Worm (Caenorhabditis elegans): ENCODE data around the gene spin-2.

Gene spin-2

DNA sequence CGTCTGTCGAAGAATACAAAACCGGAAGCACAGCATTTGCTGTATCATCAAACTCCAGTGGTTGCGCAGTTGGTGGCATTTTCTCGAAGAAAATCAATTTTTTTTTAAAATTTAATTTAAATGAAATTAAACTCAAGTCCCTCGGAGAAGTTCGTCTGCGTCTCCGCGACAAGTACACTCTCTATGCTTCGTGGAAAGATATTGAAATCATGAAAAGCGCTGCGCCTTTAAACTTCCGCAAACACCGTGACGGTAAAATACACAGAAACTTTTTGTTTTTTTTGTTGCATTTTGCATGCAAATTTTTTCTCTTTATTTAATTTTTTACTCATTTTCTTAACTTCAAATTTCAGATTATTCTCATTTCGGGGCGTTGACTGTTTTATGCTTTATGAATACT lies 11.8 kb downstream of the spin-2 start, which contains the start of the genes dli-1, tin-9.2 and exos-4.1:
Gene dli-1 (minus strand): TSS at position 141 of the 400 bp plus-strand sequence.
Gene tin-9.2 (plus strand): TSS at position 344 of the 400 bp plus-strand sequence.
Gene exos-4.1 (plus strand): TSS at position 348 of the 400 bp plus-strand sequence.
- no peak for TF ChIP-seq unc-62 (GFP tag; optimal IDR thresholded peaks at IDR 0.05)

DNA sequence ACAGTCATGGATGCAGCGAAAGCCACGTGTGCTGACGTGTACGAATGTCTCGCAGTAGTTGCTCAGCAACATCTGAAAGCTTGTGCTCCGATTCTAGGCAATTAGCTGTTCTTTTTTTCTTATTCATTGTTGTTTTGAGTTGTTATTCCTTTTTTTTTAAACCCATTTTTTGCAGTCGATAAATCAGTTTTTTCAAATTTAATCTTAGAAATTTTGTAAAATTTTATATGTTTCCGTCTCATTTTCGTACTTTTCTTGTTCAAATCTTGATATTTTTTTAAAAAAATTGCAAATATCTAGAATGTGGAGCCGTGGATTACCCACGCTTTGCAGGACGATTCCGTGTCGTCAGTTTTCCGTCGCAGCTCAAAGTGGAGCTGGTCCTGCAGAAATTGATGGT lies 13.6 kb downstream of the spin-2 start, which contains the start of gene fask-1:
Gene fask-1 (plus strand): TSS at position 301 of the 400 bp plus-strand sequence.
- TF ChIP-seq unc-62 (GFP tag; optimal IDR thresholded peaks at IDR 0.05) = no peak

DNA sequence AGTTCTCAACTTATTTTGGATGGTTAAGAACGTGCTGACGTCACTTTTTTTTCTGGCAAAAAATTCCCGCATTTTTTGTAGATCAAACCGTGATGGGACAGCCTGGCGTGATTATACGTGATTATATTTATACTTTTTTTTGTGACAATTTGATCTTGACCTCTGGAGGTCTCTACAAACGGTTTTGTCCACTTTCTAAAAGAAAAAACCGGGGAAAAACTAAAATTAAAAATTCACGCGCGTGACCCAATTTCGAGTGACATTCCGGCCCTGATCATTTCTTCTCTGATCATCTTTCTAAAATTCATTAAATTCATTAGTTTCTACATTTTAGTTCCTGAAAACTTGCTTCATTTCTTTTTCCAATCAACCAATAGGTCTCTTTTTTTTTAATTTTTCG lies 18.1 kb downstream of the spin-2 start, which contains the start of gene rde-11:
Gene rde-11 (plus strand): TSS at position 301 of the 400 bp plus-strand sequence.
- TF ChIP-seq unc-62 (GFP tag; optimal IDR thresholded peaks at IDR 0.05) = no peak

DNA sequence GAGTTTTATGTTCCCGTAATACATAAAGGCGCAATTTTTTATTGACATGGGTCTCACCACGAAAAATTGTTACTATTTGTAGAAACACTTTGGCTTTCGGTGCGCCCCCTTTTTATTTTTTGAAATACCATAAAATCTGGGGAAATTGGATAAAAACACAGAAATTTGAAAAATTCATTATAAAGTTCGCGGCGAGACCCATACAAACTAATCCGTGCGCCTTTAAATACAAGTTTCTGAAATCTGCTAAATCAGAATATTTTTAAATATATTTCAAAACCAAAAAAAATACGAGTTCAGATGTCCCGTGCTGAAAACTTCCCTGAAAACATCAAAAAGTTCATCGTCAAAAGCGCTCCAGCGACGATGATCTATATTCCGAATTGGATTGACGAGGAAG lies 20.6 kb downstream of the spin-2 start, which contains the start of gene B0564.2:
Gene B0564.2 (plus strand): TSS at position 301 of the 400 bp plus-strand sequence.
- no peak for TF ChIP-seq unc-62 (GFP tag; optimal IDR thresholded peaks at IDR 0.05)

DNA sequence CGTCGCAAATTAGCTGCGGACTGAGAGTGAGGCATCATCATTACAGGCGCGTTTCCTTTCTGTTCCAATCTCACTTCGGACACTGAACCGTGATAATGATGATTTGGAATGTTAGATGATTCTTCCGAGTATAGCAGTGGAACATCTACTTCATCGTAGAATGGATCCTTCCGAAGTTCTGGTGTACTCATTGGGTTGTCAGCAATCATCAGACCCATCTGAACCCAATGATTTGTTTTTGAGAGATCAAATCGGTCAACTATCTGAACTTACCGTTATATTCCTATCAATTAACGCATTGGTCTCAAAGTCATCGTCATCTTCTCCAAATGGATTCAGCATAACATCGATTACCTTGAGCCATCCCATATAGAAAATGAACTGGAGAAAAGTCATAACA lies 21.6 kb downstream of the spin-2 start:
- no peak for TF ChIP-seq unc-62 (GFP tag; optimal IDR thresholded peaks at IDR 0.05)

DNA sequence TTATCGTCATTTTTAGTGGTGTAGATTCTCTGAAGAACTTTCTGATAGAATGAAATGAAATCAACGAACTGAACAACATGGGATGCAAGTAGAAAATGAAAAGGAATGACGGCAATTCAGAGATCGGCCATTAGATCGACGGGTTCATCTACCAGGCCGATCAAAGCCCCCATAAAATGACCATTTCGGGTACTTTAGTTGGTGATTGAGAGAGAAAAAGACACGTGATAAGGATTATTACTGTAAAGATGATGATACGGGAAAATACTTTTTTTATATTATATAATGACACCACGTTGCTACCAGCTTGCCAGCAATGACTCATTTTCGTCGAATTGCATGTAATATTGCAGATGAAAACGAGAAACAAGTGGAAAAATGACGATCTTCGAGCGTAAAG lies 22.9 kb downstream of the spin-2 start, which contains the start of gene best-1:
Gene best-1 (minus strand): TSS at position 29 of the 400 bp plus-strand sequence.
- no peak for TF ChIP-seq unc-62 (GFP tag; optimal IDR thresholded peaks at IDR 0.05)

DNA sequence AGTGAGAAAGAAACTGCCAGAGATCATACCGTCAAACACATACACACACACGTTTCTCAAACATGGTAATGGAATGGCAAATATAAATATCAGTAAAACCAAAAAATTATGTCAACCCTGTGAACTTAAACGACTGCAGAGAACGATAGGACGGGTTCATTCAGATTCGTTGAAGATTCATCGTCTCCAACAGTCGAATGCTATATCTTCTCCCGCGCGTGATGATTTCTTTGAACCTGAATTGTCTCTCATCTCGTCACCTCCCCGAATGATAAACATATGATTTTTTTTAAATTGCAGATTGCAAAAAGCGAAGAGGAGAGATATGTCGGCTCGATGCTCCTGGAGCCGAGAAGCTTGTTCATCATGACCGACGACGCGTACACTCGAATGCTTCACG lies 24.1 kb downstream of the spin-2 start:
- no peak for TF ChIP-seq unc-62 (GFP tag; optimal IDR thresholded peaks at IDR 0.05)

DNA sequence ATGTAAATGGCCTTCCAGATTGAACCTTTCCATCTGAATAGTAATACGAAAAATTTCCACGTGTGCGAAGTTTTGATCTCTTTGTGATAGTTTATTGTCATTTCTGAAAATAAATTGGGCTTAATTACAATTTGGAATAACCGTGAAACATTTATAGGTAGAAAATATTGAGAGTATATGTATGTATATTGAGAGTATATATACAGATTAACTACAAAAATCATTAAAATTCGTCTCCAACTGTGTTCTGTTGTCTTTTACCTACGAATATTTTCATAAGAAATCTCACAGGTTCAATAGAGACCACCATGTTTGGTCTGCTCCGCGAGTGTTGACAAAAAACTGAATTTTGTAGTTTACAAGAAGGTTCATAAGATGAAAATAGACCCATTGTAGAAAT lies 26.2 kb downstream of the spin-2 start, which contains the start of gene best-2:
Gene best-2 (minus strand): TSS at position 101 of the 400 bp plus-strand sequence.
- TF ChIP-seq unc-62 (GFP tag; optimal IDR thresholded peaks at IDR 0.05) = no peak

DNA sequence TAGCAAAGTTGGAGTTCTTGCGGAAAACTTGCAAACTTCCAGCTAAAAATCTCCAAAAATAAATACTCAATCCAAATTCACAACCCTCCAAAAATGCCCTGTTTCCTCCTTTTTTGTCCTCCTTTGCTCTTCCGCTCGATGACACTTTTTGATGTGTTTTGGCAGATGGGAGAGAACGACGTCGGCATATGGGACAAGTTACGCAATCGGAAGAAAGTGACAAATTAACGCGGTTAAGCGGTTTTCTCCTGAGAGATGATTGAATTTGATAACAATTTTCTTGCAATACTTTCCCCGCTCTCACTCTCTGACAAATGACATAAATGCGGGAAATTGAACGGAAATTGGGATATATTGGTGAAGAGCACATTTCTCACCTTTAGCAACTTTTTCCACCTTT lies 29.9 kb downstream of the spin-2 start:
- TF ChIP-seq unc-62 (GFP tag; optimal IDR thresholded peaks at IDR 0.05) = no peak

DNA sequence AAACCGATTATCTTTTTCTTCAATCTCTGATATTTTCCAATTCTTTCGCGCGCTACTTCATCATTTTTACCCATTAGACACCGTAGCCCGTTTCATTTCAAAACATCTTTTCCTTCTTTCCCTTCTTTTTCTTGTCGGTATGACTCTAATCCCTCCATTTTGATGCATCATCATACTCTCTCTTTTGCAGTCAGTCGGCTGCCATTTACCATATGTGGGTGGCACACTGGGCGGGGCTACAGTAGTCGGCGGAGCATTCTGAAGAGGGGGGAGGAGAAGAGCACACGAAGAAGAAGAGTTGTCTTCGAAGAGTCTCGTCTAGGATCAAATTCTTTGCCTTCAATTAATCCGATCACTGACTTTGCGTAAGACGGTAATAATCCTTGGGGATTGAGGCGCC lies 32.0 kb downstream of the spin-2 start, which contains the start of gene unc-30:
Gene unc-30 (plus strand): TSS at position 184 of the 400 bp plus-strand sequence.
- TF ChIP-seq unc-62 (GFP tag; optimal IDR thresholded peaks at IDR 0.05) = no peak

DNA sequence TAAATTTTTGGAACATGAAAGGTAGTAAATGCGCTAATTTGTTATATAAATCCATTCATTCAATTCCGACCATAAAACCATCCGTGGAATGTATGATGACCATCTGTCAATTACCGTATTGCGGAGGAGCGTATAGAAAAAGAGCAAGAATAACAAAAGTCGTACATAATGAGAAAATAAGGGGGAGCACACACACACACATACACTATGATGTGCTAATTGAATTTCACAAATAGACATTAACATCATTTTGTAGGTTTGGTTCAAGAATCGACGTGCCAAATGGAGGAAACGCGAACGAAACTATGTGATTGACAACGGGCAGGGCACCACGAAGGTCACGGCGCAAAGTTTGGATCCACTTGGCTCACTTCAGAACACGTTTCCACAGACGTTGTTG lies 34.6 kb downstream of the spin-2 start:
- no peak for TF ChIP-seq unc-62 (GFP tag; optimal IDR thresholded peaks at IDR 0.05)

DNA sequence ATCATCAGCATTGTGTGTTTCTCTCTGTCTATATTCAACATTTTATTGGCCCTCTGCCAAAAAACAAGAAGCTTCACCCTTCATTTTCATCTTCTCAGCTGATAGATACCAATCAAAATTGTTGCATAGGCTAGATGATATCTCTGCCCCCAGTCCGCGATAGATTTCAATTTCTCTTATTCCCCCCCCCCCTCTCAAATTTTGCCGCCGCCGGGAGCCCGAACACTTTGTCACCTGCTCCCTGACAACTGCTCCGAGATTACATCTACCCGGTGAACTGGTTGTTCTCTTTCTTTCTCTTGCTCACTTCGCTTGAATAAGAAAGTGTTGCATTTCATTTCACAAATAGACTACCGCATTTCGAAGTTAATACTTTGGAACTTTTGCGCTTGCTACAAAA lies 39.2 kb downstream of the spin-2 start:
- no peak for TF ChIP-seq unc-62 (GFP tag; optimal IDR thresholded peaks at IDR 0.05)

DNA sequence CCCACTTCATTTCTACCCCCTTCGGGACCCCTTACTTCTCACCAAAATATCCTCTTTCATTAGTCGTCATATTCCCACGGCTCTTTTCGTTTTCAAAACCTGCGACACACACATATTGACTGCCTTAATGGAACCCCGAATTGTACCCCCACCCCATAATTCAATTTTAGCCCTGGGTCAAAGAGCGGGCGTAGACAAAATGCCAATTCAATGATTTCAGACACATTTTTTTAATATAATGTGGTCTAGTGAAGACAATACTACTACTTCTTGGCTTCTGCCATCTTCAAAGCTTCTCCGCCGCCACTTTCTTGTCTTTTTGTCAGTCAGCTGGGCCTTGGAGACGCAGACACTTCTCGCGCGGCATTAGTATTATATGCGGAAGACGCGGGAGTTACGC lies 40.9 kb downstream of the spin-2 start:
- no peak for TF ChIP-seq unc-62 (GFP tag; optimal IDR thresholded peaks at IDR 0.05)

All from whole organism, dauer.